Fruit fly (Drosophila melanogaster) whole organism, prepupa: ENCODE data around the gene Lztr1.

ENCODE experiments used
- CG10631 ChIP-seq: fragments of 200-800 bp; sonication (Bioruptor generic); optimal IDR thresholded peaks from 2 replicates; lab custom pipeline; 2016; ENCODE audit warnings: missing biosample characterization, missing genetic modification characterization
- CG11902 ChIP-seq: fragments of 200-800 bp; sonication (Bioruptor generic); optimal IDR thresholded peaks from 3 replicates; lab custom pipeline; 2016; ENCODE audit warnings: missing biosample characterization, missing genetic modification characterization
- CG15336 ChIP-seq: fragments of 200-800 bp; sonication (Bioruptor generic); IDR thresholded peaks from 2 replicates; pipeline ENCODE4 v1.3.6; 2022; ENCODE audit warnings: missing biosample characterization, missing genetic modification characterization
- CG3032 ChIP-seq: fragments of 200-800 bp; optimal IDR thresholded peaks from 2 replicates; lab custom pipeline; 2019; ENCODE audit warnings: missing biosample characterization, mild to moderate bottlenecking, missing genetic modification characterization, moderate library complexity
- CG34406 ChIP-seq: fragments of 200-800 bp; sonication (Bioruptor generic); optimal IDR thresholded peaks from 3 replicates; lab custom pipeline; 2016; ENCODE audit warnings: missing biosample characterization, missing genetic modification characterization
- CG3919 ChIP-seq: fragments of 200-800 bp; sonication (Bioruptor generic); optimal IDR thresholded peaks from 3 replicates; lab custom pipeline; 2016; ENCODE audit warnings: missing biosample characterization, missing genetic modification characterization
- CG6792 ChIP-seq: fragments of 200-800 bp; sonication (Bioruptor generic); optimal IDR thresholded peaks from 3 replicates; lab custom pipeline; 2016; ENCODE audit warnings: missing biosample characterization, missing genetic modification characterization
- CG6808 ChIP-seq: fragments of 200-800 bp; sonication (Bioruptor generic); optimal IDR thresholded peaks from 3 replicates; lab custom pipeline; 2017; ENCODE audit warnings: missing biosample characterization, missing genetic modification characterization, mild to moderate bottlenecking, moderate library complexity, missing genetic modification reagents
- Eip78C ChIP-seq: fragments of 200-800 bp; sonication (Bioruptor generic); peaks from one replicate; lab custom pipeline; 2016; ENCODE audit warnings: missing biosample characterization, missing genetic modification characterization
- Hr4 ChIP-seq: fragments of 200-800 bp; sonication (Bioruptor generic); optimal IDR thresholded peaks from 3 replicates; lab custom pipeline; 2016; ENCODE audit warnings: missing biosample characterization, missing genetic modification characterization
- Lpt ChIP-seq: fragments of 200-800 bp; sonication (Bioruptor generic); optimal IDR thresholded peaks from 3 replicates; lab custom pipeline; 2016; ENCODE audit warnings: missing biosample characterization, missing genetic modification characterization
- Smox ChIP-seq: fragments of 200-800 bp; sonication (Bioruptor generic); optimal IDR thresholded peaks from 3 replicates; lab custom pipeline; 2016; ENCODE audit warnings: missing biosample characterization, missing genetic modification characterization
- esn ChIP-seq: fragments of 200-800 bp; sonication (Bioruptor generic); optimal IDR thresholded peaks from 2 replicates; lab custom pipeline; 2016; ENCODE audit warnings: missing biosample characterization, mild to moderate bottlenecking, missing genetic modification characterization, moderate library complexity
- fd59A ChIP-seq: fragments of 200-800 bp; sonication (Bioruptor generic); optimal IDR thresholded peaks from 2 replicates; lab custom pipeline; 2017; ENCODE audit warnings: missing biosample characterization, mild to moderate bottlenecking, missing genetic modification characterization, missing genetic modification reagents
- net ChIP-seq: fragments of 200-800 bp; sonication (Bioruptor generic); optimal IDR thresholded peaks from 3 replicates; lab custom pipeline; 2016; ENCODE audit warnings: missing biosample characterization, missing genetic modification characterization
- spab ChIP-seq: fragments of 200-800 bp; sonication (Bioruptor generic); optimal IDR thresholded peaks from 2 replicates; lab custom pipeline; 2017; ENCODE audit warnings: missing biosample characterization, mild to moderate bottlenecking, missing genetic modification characterization, missing genetic modification reagents
- svp ChIP-seq: fragments of 200-800 bp; sonication (Bioruptor generic); peaks from one replicate; lab custom pipeline; 2016; ENCODE audit warnings: missing biosample characterization, missing genetic modification characterization

Lztr1 gene

DNA sequence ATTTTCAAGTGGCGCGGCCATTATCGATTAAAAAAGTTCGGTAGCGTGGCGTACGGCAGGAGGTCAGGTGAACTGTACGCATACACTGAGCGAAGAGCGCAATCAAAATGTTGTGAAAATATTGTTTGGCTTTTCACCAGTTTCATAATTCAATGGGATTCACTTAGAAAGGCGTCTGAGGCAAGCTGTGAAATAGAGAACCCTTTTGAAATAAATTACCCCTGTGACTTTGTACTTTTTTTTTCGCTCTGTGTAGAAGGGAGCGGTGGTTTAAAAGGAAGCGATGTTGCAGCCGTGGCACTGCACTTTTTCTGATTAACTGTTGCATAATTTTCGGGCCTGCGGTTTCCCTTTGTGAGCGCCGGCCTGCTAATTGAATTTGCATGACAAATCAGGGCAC, 53.6 kb downstream of the Lztr1 start (continued):
- TF ChIP-seq net (GFP tag; lab: Kevin White, UChicago) (peak; percentile 13), CG15336 (GFP tag; lab: Robert Waterston, UW) (0 out of 2 replicates have a peak, but pooled peaks have one; percentile 25), Hr4 (GFP tag; lab: Kevin White, UChicago) (no peak), svp (no peak), CG3032 (tag; lab: Kevin White, UChicago) (peak; percentile 12), CG10631 (no peak), CG6792 (no peak), fd59A (no peak), Eip78C (GFP tag; lab: Kevin White, UChicago) (peak; percentile 72), esn (GFP tag; lab: Kevin White, UChicago) (no peak), CG34406 (peak; percentile 8), CG6808 (GFP tag; lab: Kevin White, UChicago) (peak; percentile 1), Lpt (no peak), spab (GFP tag; lab: Kevin White, UChicago) (no peak), CG11902 (GFP tag; lab: Kevin White, UChicago) (no peak), Smox (GFP tag; lab: Kevin White, UChicago) (peak; percentile 14), CG3919 (GFP tag; lab: Kevin White, UChicago) (peak; percentile 46)
